Worm (Caenorhabditis elegans): ENCODE data around the gene hpo-31.
A peak's percentile ranks its signal among the peaks of the same experiment; 100 is the strongest.

hpo-31 gene

ce11 chrV:13818824-13819408, 3.9 kb upstream of the hpo-31 start, which contains the start of gene sel-10 (continued):
- TF ChIP-seq nfya-1 (tag; optimal IDR thresholded peaks at IDR 0.05; ENCODE audit: insufficient read depth) (peak; percentile 76), nhr-237 (tag; optimal IDR thresholded peaks at IDR 0.05) (no peak), lsy-12 (tag; optimal IDR thresholded peaks at IDR 0.05) (no peak), ceh-16 (tag; optimal IDR thresholded peaks at IDR 0.05) (no peak), snpc-4 (tag; optimal IDR thresholded peaks at IDR 0.05) (peak; percentile 83), ZK546.5 (tag; optimal IDR thresholded peaks at IDR 0.05) (no peak), egl-5 (tag; optimal IDR thresholded peaks at IDR 0.05) (no peak), fos-1 (tag; optimal IDR thresholded peaks at IDR 0.05) (no peak), elt-2 (tag; optimal IDR thresholded peaks at IDR 0.05) (peak; percentile 57), mdl-1 (tag; optimal IDR thresholded peaks at IDR 0.05) (no peak), nhr-67 (tag; optimal IDR thresholded peaks at IDR 0.05) (no peak)

DNA sequence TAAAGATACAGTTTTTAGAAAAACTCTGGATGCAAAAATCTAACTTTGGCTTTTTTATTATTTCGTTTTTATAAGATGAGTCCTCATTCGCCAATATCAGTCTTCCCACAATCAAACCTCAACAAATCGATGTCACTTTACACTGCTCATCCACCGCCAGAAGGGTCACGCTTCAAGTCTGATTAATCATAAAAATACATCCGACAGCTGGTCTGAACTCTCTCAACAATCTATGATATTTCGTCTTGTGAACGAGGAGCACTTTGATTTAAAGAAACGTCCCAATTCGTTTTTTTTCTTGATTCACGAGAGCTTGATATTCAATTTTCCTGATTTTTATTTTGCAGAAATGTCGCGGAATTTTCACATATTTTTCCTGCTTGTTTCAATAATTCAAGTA, 5.1 kb downstream of the hpo-31 start, which contains the start of gene nrf-5:
Gene nrf-5 (plus strand): TSS at position 348 of the 400 bp plus-strand sequence.
- no peak for TF ChIP-seq elt-3 (tag; optimal IDR thresholded peaks at IDR 0.05)
- no peak for TF ChIP-seq zag-1 (tag; optimal IDR thresholded peaks at IDR 0.05)
- no peak for TF ChIP-seq nhr-67 (tag; optimal IDR thresholded peaks at IDR 0.05)
- TF ChIP-seq ama-1 (optimal IDR thresholded peaks at IDR 0.05) = no peak
- no peak for TF ChIP-seq nhr-23 (tag; optimal IDR thresholded peaks at IDR 0.05)
- no peak for TF ChIP-seq elt-1 (tag; optimal IDR thresholded peaks at IDR 0.05)
- no peak for TF ChIP-seq unc-62 (GFP tag; optimal IDR thresholded peaks at IDR 0.05)
- TF ChIP-seq jun-1 (tag; optimal IDR thresholded peaks at IDR 0.05) = no peak

- TF ChIP-seq lsy-12 (tag; optimal IDR thresholded peaks at IDR 0.05) (no peak), unc-39 (tag; optimal IDR thresholded peaks at IDR 0.05) (no peak), daf-12 (tag; optimal IDR thresholded peaks at IDR 0.05) (no peak)
These were observed 8.0 kb downstream of the hpo-31 start, which contains the start of gene str-165 for ce11 chrV:13830813-13831212. Gene str-165, plus strand, starts transcription at chrV:13831113.

DNA sequence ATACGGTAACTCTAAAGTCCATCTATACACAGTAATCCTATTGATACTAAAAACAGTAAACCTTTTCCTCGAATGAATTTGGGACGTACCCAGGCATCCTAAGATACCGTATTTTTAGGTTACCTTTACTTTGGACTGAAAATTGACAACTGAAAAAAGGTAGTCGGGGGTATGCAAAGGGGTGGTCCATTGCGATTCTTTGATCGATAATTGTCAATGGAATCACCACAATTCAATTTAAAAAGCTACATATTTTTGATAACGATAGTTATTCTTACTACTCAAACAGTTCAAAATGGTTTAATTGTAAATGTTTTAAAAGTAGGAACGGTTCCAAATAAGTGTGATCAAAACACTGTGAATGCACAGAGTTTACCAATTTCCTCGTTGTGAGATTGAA, 11.1 kb downstream of the hpo-31 start, which contains the start of gene srx-129:
Gene srx-129 (plus strand): TSS at position 301 of the 400 bp plus-strand sequence.
- no peak for TF ChIP-seq ama-1 (optimal IDR thresholded peaks at IDR 0.05)
- no peak for TF ChIP-seq nhr-43 (tag; optimal IDR thresholded peaks at IDR 0.05; ENCODE audit: poor library complexity, severe bottlenecking)
- TF ChIP-seq elt-1 (tag; optimal IDR thresholded peaks at IDR 0.05) = no peak
- TF ChIP-seq nhr-237 (tag; optimal IDR thresholded peaks at IDR 0.05) = no peak
- TF ChIP-seq nhr-23 (tag; optimal IDR thresholded peaks at IDR 0.05) = no peak
- no peak for TF ChIP-seq ztf-11 (tag; optimal IDR thresholded peaks at IDR 0.05)
- no peak for TF ChIP-seq snpc-4 (tag; optimal IDR thresholded peaks at IDR 0.05)
- no peak for TF ChIP-seq ZK546.5 (tag; optimal IDR thresholded peaks at IDR 0.05)
- no peak for TF ChIP-seq nhr-25 (tag; optimal IDR thresholded peaks at IDR 0.05)
- no peak for TF ChIP-seq zag-1 (tag; optimal IDR thresholded peaks at IDR 0.05)
- TF ChIP-seq nhr-76 (tag; optimal IDR thresholded peaks at IDR 0.05) = no peak
- TF ChIP-seq nhr-12 (tag; optimal IDR thresholded peaks at IDR 0.05) = no peak
- no peak for TF ChIP-seq ceh-9 (tag; optimal IDR thresholded peaks at IDR 0.05)
- TF ChIP-seq eor-1 (tag; optimal IDR thresholded peaks at IDR 0.05) = no peak
- no peak for TF ChIP-seq ceh-28 (tag; optimal IDR thresholded peaks at IDR 0.05)
- TF ChIP-seq egl-27 (tag; optimal IDR thresholded peaks at IDR 0.05) = no peak
- no peak for TF ChIP-seq fkh-10 (GFP tag; optimal IDR thresholded peaks at IDR 0.05)
- TF ChIP-seq mml-1 (tag; optimal IDR thresholded peaks at IDR 0.05) = no peak
- TF ChIP-seq nhr-77 (tag; optimal IDR thresholded peaks at IDR 0.05) = no peak

DNA sequence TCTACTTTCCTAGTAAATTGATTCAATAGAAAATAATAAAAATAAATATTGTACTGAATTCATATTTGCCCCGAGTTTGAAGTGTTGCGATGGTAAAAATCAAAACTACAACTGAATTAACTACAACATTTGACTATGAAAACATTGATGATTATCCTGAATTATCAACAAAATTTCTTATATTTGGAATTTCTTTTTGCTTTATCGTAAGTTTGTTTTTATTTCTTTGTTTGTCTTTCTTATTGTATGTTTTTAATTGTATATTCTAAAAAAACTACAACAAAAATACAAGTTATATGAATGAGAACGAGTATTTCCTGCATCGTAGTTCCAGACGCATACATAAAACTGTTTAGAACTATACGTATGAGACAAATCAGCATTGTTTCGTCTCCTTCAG, 14.3 kb downstream of the hpo-31 start, which contains the start of gene srx-128:
Gene srx-128 (plus strand): TSS at position 301 of the 400 bp plus-strand sequence.
- TF ChIP-seq jun-1 (tag; optimal IDR thresholded peaks at IDR 0.05) (no peak), nhr-43 (tag; optimal IDR thresholded peaks at IDR 0.05; ENCODE audit: poor library complexity, severe bottlenecking) (no peak), elt-1 (tag; optimal IDR thresholded peaks at IDR 0.05) (no peak), ZK546.5 (tag; optimal IDR thresholded peaks at IDR 0.05) (no peak), nhr-23 (tag; optimal IDR thresholded peaks at IDR 0.05) (no peak), nhr-25 (tag; optimal IDR thresholded peaks at IDR 0.05) (no peak), ceh-16 (tag; optimal IDR thresholded peaks at IDR 0.05) (no peak), nfya-1 (tag; optimal IDR thresholded peaks at IDR 0.05; ENCODE audit: insufficient read depth) (no peak)
